Worm (Caenorhabditis elegans) whole organism, early embryonic: ENCODE results near the gene srg-24.

Experiments used
- F13C5.2 ChIP-seq: sonication (generic microtip); optimal IDR thresholded peaks from 2 replicates; lab custom pipeline; 2017; ENCODE audit warnings: mild to moderate bottlenecking, missing genetic modification characterization, inconsistent platforms, missing compliant biosample characterization
- aly-1 ChIP-seq: sonication (generic microtip); optimal IDR thresholded peaks from 2 replicates; lab custom pipeline; 2016; ENCODE audit warnings: missing genetic modification characterization, missing compliant biosample characterization
- ama-1 ChIP-seq: fragments of 150-350 bp; optimal IDR thresholded peaks from 2 replicates; lab custom pipeline; 2014
- ceh-36 ChIP-seq: sonication (generic microtip); optimal IDR thresholded peaks from 2 replicates; lab custom pipeline; 2016; ENCODE audit warnings: missing genetic modification characterization, inconsistent platforms, missing compliant biosample characterization
- ets-7 ChIP-seq: sonication (generic microtip); optimal IDR thresholded peaks from 2 replicates; lab custom pipeline; 2016; ENCODE audit warnings: missing genotype, missing genetic modification characterization, missing compliant biosample characterization
- flt-1 ChIP-seq: fragments of 200-800 bp; sonication (Bioruptor generic); IDR thresholded peaks from 2 replicates; pipeline ENCODE4 v1.3.6; 2022; ENCODE audit warnings: missing genetic modification characterization, missing compliant biosample characterization
- hmg-4 ChIP-seq: fragments of 200-800 bp; sonication (Bioruptor generic); optimal IDR thresholded peaks from 2 replicates; lab custom pipeline; 2018; ENCODE audit warnings: mild to moderate bottlenecking, missing genetic modification characterization, missing compliant biosample characterization
- hnd-1 ChIP-seq: sonication (generic microtip); optimal IDR thresholded peaks from 2 replicates; lab custom pipeline; 2016; ENCODE audit warnings: missing genetic modification characterization, missing compliant biosample characterization
- pes-1 ChIP-seq: fragments of 200-800 bp; sonication (Bioruptor generic); IDR thresholded peaks from 2 replicates; pipeline ENCODE4 v1.3.6; 2022; ENCODE audit warnings: missing genetic modification reagents, missing genetic modification characterization, missing compliant biosample characterization
- scrt-1 ChIP-seq: fragments of 200-800 bp; sonication (Bioruptor generic); IDR thresholded peaks from 2 replicates; pipeline ENCODE4 v1.3.6; 2022; ENCODE audit warnings: missing genetic modification characterization, missing compliant biosample characterization
- sea-1 ChIP-seq: fragments of 200-800 bp; sonication (Bioruptor generic); conservative IDR thresholded peaks from 2 replicates; pipeline ENCODE4 v1.3.6; 2022; ENCODE audit warnings: missing genetic modification characterization, missing compliant biosample characterization
- tbx-11 ChIP-seq: fragments of 200-800 bp; sonication (Bioruptor generic); IDR thresholded peaks from 2 replicates; pipeline ENCODE4 v1.3.6; 2022; ENCODE audit warnings: missing genetic modification characterization, missing compliant biosample characterization
- tbx-37 ChIP-seq: fragments of 200-800 bp; sonication (Bioruptor generic); conservative IDR thresholded peaks from 2 replicates; pipeline ENCODE4 v1.3.6; 2022; ENCODE audit warnings: missing genetic modification reagents, missing genetic modification characterization, missing compliant biosample characterization
- tra-4 ChIP-seq: sonication (generic microtip); optimal IDR thresholded peaks from 2 replicates; lab custom pipeline; 2017; ENCODE audit warnings: missing genetic modification characterization, missing compliant biosample characterization

- TF ChIP-seq tbx-37 (GFP tag; lab: Robert Waterston, UW) (no peak), ets-7 (tag; lab: Kevin White, UChicago) (no peak), sea-1 (no peak), hmg-4 (GFP tag; lab: Kevin White, UChicago) (no peak), ceh-36 (no peak), ama-1 (lab: Kevin White, UChicago) (no peak), hnd-1 (tag; lab: Kevin White, UChicago) (no peak), F13C5.2 (tag; lab: Kevin White, UChicago) (no peak), pes-1 (GFP tag; lab: Robert Waterston, UW) (no peak), scrt-1 (no peak), aly-1 (no peak), tra-4 (tag; lab: Kevin White, UChicago) (no peak), tbx-11 (GFP tag; lab: Robert Waterston, UW) (no peak), flt-1 (GFP tag; lab: Robert Waterston, UW) (no peak)
These were observed 7.1 kb downstream of the srg-24 start, which contains the start of gene srg-22 for ce11 chrII:3093352-3093751.
